Worm (Caenorhabditis elegans): ENCODE data around the gene fbxb-14.

The fbxb-14 gene

DNA sequence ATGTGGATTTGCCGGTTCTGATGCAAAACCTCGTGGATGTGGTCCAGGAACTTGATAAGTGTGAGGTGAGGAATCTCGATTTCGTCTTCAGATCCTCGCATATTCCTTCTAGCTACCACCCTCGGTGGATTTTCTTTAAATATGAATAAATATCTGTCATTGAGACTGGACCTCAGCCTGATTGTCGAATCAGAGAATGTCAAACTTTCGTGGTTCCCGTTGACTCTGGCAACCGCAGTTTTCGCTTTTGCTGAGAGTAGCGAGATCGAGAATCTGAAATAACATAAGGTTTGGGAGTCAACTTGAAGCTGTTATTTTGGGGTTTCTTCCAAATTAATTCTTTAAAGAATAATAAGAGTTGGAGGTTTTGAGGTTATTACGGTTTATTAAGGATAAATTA, at the start of gene fbxb-14:
Gene fbxb-14 (minus strand): TSS at position 101 of the 400 bp plus-strand sequence.
- TF ChIP-seq mep-1 (tag; optimal IDR thresholded peaks at IDR 0.05) (no peak), lin-32 (GFP tag; optimal IDR thresholded peaks at IDR 0.05) (no peak), zip-8 (tag; optimal IDR thresholded peaks at IDR 0.05) (no peak), ham-2 (GFP tag; optimal IDR thresholded peaks at IDR 0.05) (no peak), tbx-8 (GFP tag; optimal IDR thresholded peaks at IDR 0.05) (no peak), M03D4.4 (tag; optimal IDR thresholded peaks at IDR 0.05) (no peak), nhr-2 (tag; optimal IDR thresholded peaks at IDR 0.05) (no peak), sptf-1 (tag; optimal IDR thresholded peaks at IDR 0.05) (no peak), ces-1 (GFP tag; optimal IDR thresholded peaks at IDR 0.05) (no peak), unc-120 (tag; optimal IDR thresholded peaks at IDR 0.05; ENCODE audit: poor library complexity, severe bottlenecking) (no peak), mab-5 (tag; optimal IDR thresholded peaks at IDR 0.05) (no peak), blmp-1 (tag; optimal IDR thresholded peaks at IDR 0.05) (no peak), ceh-83 (GFP tag; optimal IDR thresholded peaks at IDR 0.05) (no peak), flh-1 (GFP tag; optimal IDR thresholded peaks at IDR 0.05) (no peak), lin-13 (tag; optimal IDR thresholded peaks at IDR 0.05) (no peak), ceh-39 (tag; optimal IDR thresholded peaks at IDR 0.05) (no peak), nhr-12 (tag; optimal IDR thresholded peaks at IDR 0.05) (no peak), lsy-2 (tag; optimal IDR thresholded peaks at IDR 0.05) (no peak), nhr-76 (tag; optimal IDR thresholded peaks at IDR 0.05) (no peak), ceh-43 (GFP tag; optimal IDR thresholded peaks at IDR 0.05) (no peak)

DNA sequence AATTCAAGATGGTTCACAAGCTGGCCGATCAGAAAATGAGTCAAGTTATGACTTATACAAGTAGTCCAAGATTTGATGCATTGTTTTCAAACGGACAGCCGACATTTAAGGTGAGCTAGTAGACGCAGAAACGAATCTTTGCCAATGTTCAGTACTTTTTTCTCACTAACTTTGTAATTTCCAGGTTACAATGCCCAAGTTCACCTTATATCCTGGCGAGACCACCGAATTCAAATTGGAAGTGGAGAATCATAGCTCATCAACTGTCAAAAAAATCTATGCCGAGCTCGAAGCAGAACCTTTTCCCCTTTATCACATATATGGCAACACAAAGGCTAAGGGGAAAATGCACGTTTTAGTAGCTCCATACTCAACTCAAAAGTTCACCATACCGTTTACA, 45.4 kb upstream of the fbxb-14 start:
- TF ChIP-seq cnd-1 (tag; optimal IDR thresholded peaks at IDR 0.05) (no peak), flh-1 (GFP tag; optimal IDR thresholded peaks at IDR 0.05) (no peak), nhr-76 (tag; optimal IDR thresholded peaks at IDR 0.05) (no peak), unc-120 (tag; optimal IDR thresholded peaks at IDR 0.05; ENCODE audit: poor library complexity, severe bottlenecking) (no peak)

DNA sequence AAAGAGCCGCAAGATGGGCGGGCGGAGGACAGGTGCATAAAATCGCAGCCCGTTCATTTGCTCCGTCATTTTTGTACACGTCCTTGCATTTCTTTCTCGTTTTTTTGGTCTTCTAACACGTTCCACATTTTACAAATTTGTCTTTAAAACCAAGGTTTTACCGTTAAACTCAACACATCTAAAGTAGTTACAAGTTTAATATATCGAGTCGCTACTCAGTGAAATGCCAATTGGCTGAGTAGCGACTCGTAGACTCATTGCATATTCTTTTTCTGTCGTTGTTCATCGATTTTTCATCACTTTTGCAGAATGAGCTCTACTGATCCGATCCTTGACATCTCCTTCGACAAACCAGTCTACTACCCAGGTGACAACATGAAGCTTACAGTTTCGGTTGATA, 44.7 kb upstream of the fbxb-14 start, which contains the start of gene arrd-1:
Gene arrd-1 (plus strand): TSS at position 301 of the 400 bp plus-strand sequence.
- TF ChIP-seq drap-1 (GFP tag; optimal IDR thresholded peaks at IDR 0.05) = no peak

DNA sequence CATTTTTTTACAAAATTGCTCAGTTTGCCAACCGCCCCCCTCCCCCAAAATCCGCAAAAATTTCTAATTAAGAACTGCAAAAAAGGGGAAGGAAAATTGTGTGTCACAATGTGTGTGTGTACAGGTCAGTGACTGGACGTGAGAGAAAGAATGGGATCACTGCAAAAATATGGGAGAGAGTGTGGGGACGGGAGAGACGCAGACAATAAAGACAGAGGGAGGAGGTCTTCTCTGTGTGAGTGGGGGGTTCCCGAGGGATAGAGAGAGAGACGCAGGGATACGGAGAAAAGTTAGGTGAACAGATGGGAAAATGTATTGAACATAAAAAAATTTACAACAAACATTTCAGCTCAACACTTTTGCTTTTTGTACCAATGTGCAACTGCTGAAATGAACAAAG, 43.4 kb upstream of the fbxb-14 start:
- peak; percentile 13 for TF ChIP-seq ceh-39 (tag; optimal IDR thresholded peaks at IDR 0.05)
- peak; percentile 6 for TF ChIP-seq lin-13 (tag; optimal IDR thresholded peaks at IDR 0.05)
- peak; percentile 53 for TF ChIP-seq mep-1 (tag; optimal IDR thresholded peaks at IDR 0.05)
- peak; percentile 42 for TF ChIP-seq unc-62 (GFP tag; optimal IDR thresholded peaks at IDR 0.05)
- TF ChIP-seq nhr-2 (tag; optimal IDR thresholded peaks at IDR 0.05) = peak; percentile 90
- TF ChIP-seq blmp-1 (tag; optimal IDR thresholded peaks at IDR 0.05) = no peak

DNA sequence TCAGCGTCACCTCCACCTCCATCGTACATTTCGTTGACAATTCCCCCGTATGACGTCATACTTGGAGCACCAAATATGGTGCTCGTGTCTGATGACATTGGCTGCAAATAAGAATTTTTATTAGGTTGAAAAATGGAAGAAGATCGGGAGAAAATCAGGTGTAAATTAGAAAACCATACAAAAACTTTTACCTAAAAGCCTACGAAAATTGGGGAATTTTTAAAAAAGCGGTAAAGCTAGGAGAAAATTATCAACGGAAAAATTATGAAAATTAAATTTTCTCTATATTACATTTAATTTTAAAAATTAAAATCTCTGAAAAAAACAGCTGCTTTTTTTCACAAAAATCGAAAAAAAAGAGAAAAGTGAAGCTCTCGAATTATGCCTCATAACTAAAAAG, 41.9 kb upstream of the fbxb-14 start, which contains the start of gene T04B8.5:
Gene T04B8.5 (minus strand): TSS at position 101 of the 400 bp plus-strand sequence.
- no peak for TF ChIP-seq ceh-39 (tag; optimal IDR thresholded peaks at IDR 0.05)
- TF ChIP-seq zip-8 (tag; optimal IDR thresholded peaks at IDR 0.05) = peak; percentile 86

DNA sequence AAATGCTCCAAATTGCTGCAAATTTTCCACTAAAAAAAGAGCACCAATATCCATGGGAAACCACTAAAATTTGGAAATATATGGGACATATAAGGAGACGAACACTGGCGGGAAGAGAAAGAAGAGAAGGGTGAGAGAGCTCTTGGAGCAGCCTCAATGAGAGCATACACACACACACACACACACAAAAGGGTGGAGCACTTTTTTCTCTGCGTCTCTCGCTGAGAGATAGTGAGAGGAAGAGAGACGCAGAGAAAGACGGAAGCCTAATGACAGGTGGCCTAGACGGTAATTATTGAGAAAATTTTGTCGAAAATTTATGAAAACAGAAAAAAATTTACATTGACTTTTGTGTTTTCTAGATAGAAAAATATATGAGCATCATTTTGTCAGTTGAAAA, 39.9 kb upstream of the fbxb-14 start:
- TF ChIP-seq ceh-43 (GFP tag; optimal IDR thresholded peaks at IDR 0.05) = no peak
- TF ChIP-seq elt-3 (tag; optimal IDR thresholded peaks at IDR 0.05) = no peak
- TF ChIP-seq M03D4.4 (tag; optimal IDR thresholded peaks at IDR 0.05) = no peak
- no peak for TF ChIP-seq ceh-83 (GFP tag; optimal IDR thresholded peaks at IDR 0.05)
- TF ChIP-seq lin-32 (GFP tag; optimal IDR thresholded peaks at IDR 0.05) = peak; percentile 81
- TF ChIP-seq ham-2 (GFP tag; optimal IDR thresholded peaks at IDR 0.05) = no peak
- TF ChIP-seq unc-62 (GFP tag; optimal IDR thresholded peaks at IDR 0.05) = peak; percentile 17
- no peak for TF ChIP-seq mls-2 (tag; optimal IDR thresholded peaks at IDR 0.05)
- peak; percentile 39 for TF ChIP-seq hlh-1 (tag; optimal IDR thresholded peaks at IDR 0.05)
- TF ChIP-seq sptf-1 (tag; optimal IDR thresholded peaks at IDR 0.05) = peak; percentile 10
- TF ChIP-seq mab-5 (tag; optimal IDR thresholded peaks at IDR 0.05) = no peak
- TF ChIP-seq pha-4 (tag; optimal IDR thresholded peaks at IDR 0.05) = peak; percentile 39
- no peak for TF ChIP-seq flh-1 (GFP tag; optimal IDR thresholded peaks at IDR 0.05)
- TF ChIP-seq mep-1 (tag; optimal IDR thresholded peaks at IDR 0.05) = peak; percentile 66
- no peak for TF ChIP-seq cnd-1 (tag; optimal IDR thresholded peaks at IDR 0.05)
- TF ChIP-seq unc-120 (tag; optimal IDR thresholded peaks at IDR 0.05; ENCODE audit: poor library complexity, severe bottlenecking) = peak; percentile 83
- no peak for TF ChIP-seq nhr-76 (tag; optimal IDR thresholded peaks at IDR 0.05)
- no peak for TF ChIP-seq ztf-11 (tag; optimal IDR thresholded peaks at IDR 0.05)
- TF ChIP-seq ces-1 (GFP tag; optimal IDR thresholded peaks at IDR 0.05) = peak; percentile 61
- TF ChIP-seq zip-8 (tag; optimal IDR thresholded peaks at IDR 0.05) = no peak
- no peak for TF ChIP-seq nhr-28 (tag; optimal IDR thresholded peaks at IDR 0.05)
- TF ChIP-seq lsy-2 (tag; optimal IDR thresholded peaks at IDR 0.05) = no peak
- no peak for TF ChIP-seq nhr-2 (tag; optimal IDR thresholded peaks at IDR 0.05)

All from whole organism, mixed stage, embryonic.